Worm (Caenorhabditis elegans): ENCODE data around the gene npp-23.

DNA sequence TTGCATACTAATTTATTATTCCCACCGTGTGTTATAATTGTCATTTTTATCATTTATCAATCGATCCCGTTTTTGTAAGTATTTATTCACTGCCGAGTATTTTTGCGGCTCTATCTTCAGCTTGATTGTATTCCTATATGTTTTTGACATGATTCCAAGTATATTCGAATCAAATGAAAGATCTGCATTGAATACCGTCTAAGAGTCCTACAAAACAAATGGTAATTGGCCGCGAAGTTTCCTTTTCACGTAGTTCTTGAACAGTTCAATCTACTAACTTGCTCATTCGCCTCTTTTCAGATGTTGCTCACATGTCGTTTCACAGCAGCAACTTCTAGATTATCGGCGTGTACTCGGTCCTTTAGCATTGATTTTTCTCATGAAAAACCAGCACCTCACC lies 23.1 kb upstream of the npp-23 start, which contains the start of gene C27B7.2:
- TF ChIP-seq cog-1 (tag; optimal IDR thresholded peaks at IDR 0.05) = no peak
- TF ChIP-seq T22C8.4 (GFP tag; IDR thresholded peaks at IDR 0.05) = no peak
- TF ChIP-seq ztf-23 (GFP tag; IDR thresholded peaks at IDR 0.05) = no peak
- no peak for TF ChIP-seq klf-2 (GFP tag; conservative IDR thresholded peaks at IDR 0.05)
- no peak for TF ChIP-seq tab-1 (GFP tag; IDR thresholded peaks at IDR 0.05)
- TF ChIP-seq ref-1 (GFP tag; conservative IDR thresholded peaks at IDR 0.05) = no peak

Data from whole organism, midembryonic.